Fruit fly (Drosophila melanogaster): ENCODE results near the gene Bro.

Bro gene

DNA sequence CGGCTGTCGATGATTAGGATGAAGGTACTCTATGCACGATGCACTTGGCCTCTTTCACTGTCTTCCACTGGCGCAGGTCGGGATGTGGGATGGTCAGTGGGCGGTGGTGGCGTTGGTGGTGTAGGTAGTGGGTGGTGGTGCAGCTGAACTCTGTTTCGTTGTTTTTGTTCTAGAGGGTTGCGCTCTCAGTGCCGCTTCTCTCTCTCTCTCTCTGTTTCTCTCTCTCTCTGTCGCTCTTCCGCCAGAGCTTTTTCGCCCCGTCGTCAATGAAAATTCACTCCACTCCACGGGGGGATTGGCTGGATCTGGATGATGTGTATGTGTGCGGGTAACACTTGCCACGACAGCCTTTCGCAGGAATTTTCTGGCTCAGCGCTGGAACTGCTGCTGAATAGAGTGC lies 10.8 kb upstream of the Bro start:
- TF ChIP-seq Hr39 (GFP tag; optimal IDR thresholded peaks at IDR 0.05) = no peak
- no peak for TF ChIP-seq CG11902 (GFP tag; optimal IDR thresholded peaks at IDR 0.05)
- no peak for TF ChIP-seq CG6276 (GFP tag; optimal IDR thresholded peaks at IDR 0.05)
- no peak for TF ChIP-seq Hr4 (GFP tag; optimal IDR thresholded peaks at IDR 0.05)
- TF ChIP-seq Sox102F (GFP tag; optimal IDR thresholded peaks at IDR 0.05) = no peak
- no peak for TF ChIP-seq pdm3 (GFP tag; optimal IDR thresholded peaks at IDR 0.05)
- TF ChIP-seq CG32006 (GFP tag; optimal IDR thresholded peaks at IDR 0.05) = no peak
- TF ChIP-seq Eip78C (GFP tag) = no peak
- no peak for TF ChIP-seq OdsH (GFP tag; optimal IDR thresholded peaks at IDR 0.05)

DNA sequence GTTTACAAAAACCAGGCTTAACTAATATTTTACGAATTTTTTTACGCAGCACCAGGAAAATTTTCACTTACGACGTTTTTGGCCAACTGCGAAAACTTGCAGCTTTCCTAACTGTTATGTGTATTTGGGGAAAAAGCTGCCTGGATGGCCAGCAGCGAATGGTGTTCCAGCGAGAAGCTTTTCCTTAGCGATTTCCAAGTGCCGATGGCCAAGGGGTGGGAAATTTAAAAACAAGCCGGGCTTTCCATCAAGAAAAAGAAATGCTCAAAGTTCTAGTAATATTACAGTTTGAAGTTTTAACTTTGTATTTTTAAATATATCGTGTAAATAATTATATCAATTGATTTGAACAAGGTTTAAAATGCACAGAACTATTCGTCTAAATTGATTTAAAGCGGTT lies 10.0 kb upstream of the Bro start, which contains the start of gene nSyb:
TSS of gene nSyb (minus strand) at position 101 of the 400 bp plus-strand sequence.
- TF ChIP-seq topi (GFP tag; optimal IDR thresholded peaks at IDR 0.05) = no peak
- no peak for TF ChIP-seq lz (GFP tag; optimal IDR thresholded peaks at IDR 0.05)
- TF ChIP-seq CG11902 (GFP tag; optimal IDR thresholded peaks at IDR 0.05) = no peak
- no peak for TF ChIP-seq CG4318 (GFP tag; optimal IDR thresholded peaks at IDR 0.05)
- no peak for TF ChIP-seq CG6163 (GFP tag; IDR thresholded peaks at IDR 0.05)
- no peak for TF ChIP-seq CG6276 (GFP tag; optimal IDR thresholded peaks at IDR 0.05)
- TF ChIP-seq fd59A (GFP tag; optimal IDR thresholded peaks at IDR 0.05) = no peak
- TF ChIP-seq ss (GFP tag; optimal IDR thresholded peaks at IDR 0.05) = no peak
- TF ChIP-seq Sox102F (GFP tag; optimal IDR thresholded peaks at IDR 0.05) = no peak

dm6 chr3L:1639185-1639812 lies 8.4 kb upstream of the Bro start, which contains the start of the genes Mettl2 and Bgb:
TSS of gene Mettl2 (minus strand) at chr3L:1639235.
TSS of gene Bgb (plus strand) at chr3L:1639711.
- peak; percentile 83 for TF ChIP-seq CG6163 (GFP tag; IDR thresholded peaks at IDR 0.05)
- TF ChIP-seq CG15336 (GFP tag; IDR thresholded peaks at IDR 0.05) = no peak
- TF ChIP-seq eg (GFP tag; IDR thresholded peaks at IDR 0.05) = peak; percentile 73; the same call in 2 of the 3 replicates
- no peak for TF ChIP-seq spab (GFP tag; optimal IDR thresholded peaks at IDR 0.05)
- TF ChIP-seq CG10669 (GFP tag; optimal IDR thresholded peaks at IDR 0.05) = no peak
- TF ChIP-seq CG3032 (tag; optimal IDR thresholded peaks at IDR 0.05) = peak; percentile 81
- no peak for TF ChIP-seq Lpt (GFP tag; optimal IDR thresholded peaks at IDR 0.05)
- TF ChIP-seq topi (GFP tag; optimal IDR thresholded peaks at IDR 0.05) = peak; percentile 80
- TF ChIP-seq CG6854 (GFP tag; optimal IDR thresholded peaks at IDR 0.05) = no peak
- TF ChIP-seq CG11762 (GFP tag; optimal IDR thresholded peaks at IDR 0.05; ENCODE audit: insufficient read depth) = peak; percentile 35
- TF ChIP-seq CG3919 (GFP tag; optimal IDR thresholded peaks at IDR 0.05) = peak; percentile 74
- peak; percentile 88 for TF ChIP-seq cyc (GFP tag; optimal IDR thresholded peaks at IDR 0.05)
- peak; percentile 90 for TF ChIP-seq CG31627 (GFP tag; optimal IDR thresholded peaks at IDR 0.05)
- peak; percentile 79 for TF ChIP-seq Sox15 (GFP tag; optimal IDR thresholded peaks at IDR 0.05)
- TF ChIP-seq CG11902 (GFP tag; optimal IDR thresholded peaks at IDR 0.05) = peak; percentile 79
- peak; percentile 40 for TF ChIP-seq CG7368 (GFP tag; optimal IDR thresholded peaks at IDR 0.05)
- TF ChIP-seq CG4318 (GFP tag; optimal IDR thresholded peaks at IDR 0.05) = no peak
- TF ChIP-seq fd59A (GFP tag; optimal IDR thresholded peaks at IDR 0.05) = peak; percentile 32
- TF ChIP-seq CG34406 (GFP tag; optimal IDR thresholded peaks at IDR 0.05) = peak; percentile 58
- TF ChIP-seq CG11294 (GFP tag; IDR thresholded peaks at IDR 0.05) = peak; percentile 54; the same call in 1 of the 2 replicates
- no peak for TF ChIP-seq Blimp-1 (GFP tag; optimal IDR thresholded peaks at IDR 0.05)
- TF ChIP-seq Hr39 (GFP tag; optimal IDR thresholded peaks at IDR 0.05) = peak; percentile 90
- no peak for TF ChIP-seq dsx (GFP tag; optimal IDR thresholded peaks at IDR 0.05; ENCODE audit: poor library complexity, severe bottlenecking)
- TF ChIP-seq Hr38 (GFP tag; optimal IDR thresholded peaks at IDR 0.05) = no peak
- peak; percentile 81 for TF ChIP-seq Hr4 (GFP tag; optimal IDR thresholded peaks at IDR 0.05)
- peak; percentile 89 for TF ChIP-seq lz (GFP tag; optimal IDR thresholded peaks at IDR 0.05)
- peak; percentile 85 for TF ChIP-seq Ets21C (GFP tag; optimal IDR thresholded peaks at IDR 0.05)
- no peak for TF ChIP-seq Eip93F (GFP tag; optimal IDR thresholded peaks at IDR 0.05)
- TF ChIP-seq salr (GFP tag; optimal IDR thresholded peaks at IDR 0.05) = peak in 1 of 2 experiments; percentile 29
- peak; percentile 73 for TF ChIP-seq achi (GFP tag; optimal IDR thresholded peaks at IDR 0.05)
- TF ChIP-seq svp (GFP tag) = no peak
- TF ChIP-seq fd85E (GFP tag; optimal IDR thresholded peaks at IDR 0.05) = no peak
- TF ChIP-seq CG8319 (GFP tag; optimal IDR thresholded peaks at IDR 0.05) = peak; percentile 64
- no peak for TF ChIP-seq CG16779 (tag; optimal IDR thresholded peaks at IDR 0.05)
- peak; percentile 42 for TF ChIP-seq dac (GFP tag; optimal IDR thresholded peaks at IDR 0.05)
- TF ChIP-seq CG9139 (GFP tag; optimal IDR thresholded peaks at IDR 0.05) = peak; percentile 6
- peak; percentile 78 for TF ChIP-seq Sox14 (GFP tag; optimal IDR thresholded peaks at IDR 0.05)
- TF ChIP-seq CG10631 (GFP tag; optimal IDR thresholded peaks at IDR 0.05) = peak; percentile 83
- no peak for TF ChIP-seq vri (GFP tag; optimal IDR thresholded peaks at IDR 0.05)
